Fruit fly (Drosophila melanogaster) whole organism, embryonic: ENCODE data around the gene Tsen34.

ENCODE experiments used
- Atf3 ChIP-seq: fragments of 200-800 bp; sonication (Bioruptor generic); optimal IDR thresholded peaks from 3 replicates; lab custom pipeline; 2016; ENCODE audit warnings: missing biosample characterization, missing genetic modification characterization
- Awh ChIP-seq: fragments of 200-800 bp; sonication (Bioruptor generic); IDR thresholded peaks from 2 replicates; pipeline ENCODE4, ENCODE4 v1.3.6; 2022; ENCODE audit warnings: missing biosample characterization, missing genetic modification characterization
- B-H1 ChIP-seq: fragments of 200-800 bp; sonication (Bioruptor generic); IDR thresholded peaks from 3 replicates; pipeline ENCODE4 v1.3.6; 2022; ENCODE audit warnings: missing biosample characterization, missing genetic modification characterization
- CG11093 ChIP-seq: fragments of 200-800 bp; sonication (Bioruptor generic); IDR thresholded peaks from 3 replicates; pipeline ENCODE4 v1.3.6; 2022; ENCODE audit warnings: missing biosample characterization, missing genetic modification characterization
- CG12104 ChIP-seq: fragments of 200-800 bp; sonication (Bioruptor generic); optimal IDR thresholded peaks from 3 replicates; lab custom pipeline; 2016; ENCODE audit warnings: missing biosample characterization, missing genetic modification characterization
- CG14710 ChIP-seq: fragments of 200-800 bp; sonication (Bioruptor generic); optimal IDR thresholded peaks from 3 replicates; lab custom pipeline; 2019; ENCODE audit warnings: missing biosample characterization, mild to moderate bottlenecking, missing genetic modification characterization, moderate library complexity
- CG17612 ChIP-seq: fragments of 200-800 bp; sonication (Bioruptor generic); IDR thresholded peaks from 2 replicates; pipeline ENCODE4 v1.3.6; 2022; ENCODE audit warnings: missing biosample characterization, missing genetic modification characterization
- CG2199 ChIP-seq: fragments of 200-800 bp; sonication (Bioruptor generic); IDR thresholded peaks from 3 replicates; pipeline ENCODE4 v1.3.6; 2022; ENCODE audit warnings: missing biosample characterization, missing genetic modification characterization
- CG31224 ChIP-seq: fragments of 200-800 bp; sonication (Bioruptor generic); IDR thresholded peaks from 2 replicates; pipeline ENCODE4 v1.3.6; 2022; ENCODE audit warnings: missing biosample characterization, missing genetic modification characterization
- CG33213 ChIP-seq: fragments of 200-800 bp; sonication (Bioruptor generic); optimal IDR thresholded peaks from 3 replicates; lab custom pipeline; 2016; ENCODE audit warnings: missing biosample characterization, missing genetic modification characterization
- CG34376 ChIP-seq: fragments of 200-800 bp; sonication (Bioruptor generic); optimal IDR thresholded peaks from 2 replicates; lab custom pipeline; 2018; ENCODE audit warnings: missing biosample characterization, mild to moderate bottlenecking, missing genetic modification characterization
- CG7786 ChIP-seq: fragments of 200-800 bp; sonication (Bioruptor generic); optimal IDR thresholded peaks from 2 replicates; lab custom pipeline; 2016; ENCODE audit warnings: missing biosample characterization, missing genetic modification characterization
- CG9437 ChIP-seq: fragments of 200-800 bp; sonication (Bioruptor generic); optimal IDR thresholded peaks from 2 replicates; lab custom pipeline; 2018; ENCODE audit warnings: missing biosample characterization, mild to moderate bottlenecking, missing genetic modification characterization
- CG9876 ChIP-seq: fragments of 200-800 bp; sonication (Bioruptor generic); optimal IDR thresholded peaks from 2 replicates; lab custom pipeline; 2016; ENCODE audit warnings: missing biosample characterization, missing genetic modification characterization
- CoRest ChIP-seq: fragments of 200-800 bp; sonication (Bioruptor generic); optimal IDR thresholded peaks from 3 replicates; lab custom pipeline; 2018; ENCODE audit warnings: missing biosample characterization, mild to moderate bottlenecking, missing genetic modification characterization, moderate library complexity
- Dbx ChIP-seq: fragments of 200-800 bp; sonication (Bioruptor generic); IDR thresholded peaks from 3 replicates; pipeline ENCODE4 v1.3.6; 2022; ENCODE audit warnings: missing biosample characterization, missing genetic modification characterization
- Dref ChIP-seq: fragments of 200-800 bp; sonication (Bioruptor generic); IDR thresholded peaks from 2 replicates; pipeline ENCODE4 v1.3.6; 2022; ENCODE audit warnings: missing biosample characterization, missing genetic modification characterization
- Hey ChIP-seq: fragments of 200-800 bp; sonication (Bioruptor generic); optimal IDR thresholded peaks from 3 replicates; lab custom pipeline; 2018; ENCODE audit warnings: missing biosample characterization, mild to moderate bottlenecking, missing genetic modification characterization
- HmgD ChIP-seq: fragments of 200-800 bp; sonication (Bioruptor generic); optimal IDR thresholded peaks from 3 replicates; lab custom pipeline; 2016; ENCODE audit warnings: missing biosample characterization, missing genetic modification characterization
- Hsf ChIP-seq: fragments of 200-800 bp; sonication (Bioruptor generic); optimal IDR thresholded peaks from 3 replicates; lab custom pipeline; 2016; ENCODE audit warnings: missing biosample characterization, missing genetic modification characterization
- Meics ChIP-seq: fragments of 200-800 bp; sonication (Bioruptor generic); optimal IDR thresholded peaks from 2 replicates; lab custom pipeline; 2017; ENCODE audit warnings: missing biosample characterization, mild to moderate bottlenecking, missing genetic modification characterization
- Optix ChIP-seq: fragments of 200-800 bp; sonication (Bioruptor generic); IDR thresholded peaks from 3 replicates; pipeline ENCODE4 v1.3.6; 2022; ENCODE audit warnings: missing biosample characterization, missing genetic modification characterization
- Ptx1 ChIP-seq: fragments of 200-800 bp; sonication (Bioruptor generic); IDR thresholded peaks from 2 replicates; pipeline ENCODE4 v1.3.6; 2022; ENCODE audit warnings: missing biosample characterization, missing genetic modification characterization
- Side ChIP-seq: fragments of 200-800 bp; sonication (Bioruptor generic); optimal IDR thresholded peaks from 2 replicates; lab custom pipeline; 2016; ENCODE audit warnings: missing biosample characterization, missing genetic modification characterization
- Sry-β ChIP-seq: fragments of 200-800 bp; sonication (Bioruptor generic); optimal IDR thresholded peaks from 2 replicates; lab custom pipeline; 2018; ENCODE audit warnings: missing biosample characterization, mild to moderate bottlenecking, missing genetic modification characterization, moderate library complexity
- YL-1 ChIP-seq: fragments of 200-800 bp; sonication (Bioruptor generic); optimal IDR thresholded peaks from 3 replicates; lab custom pipeline; 2017; ENCODE audit warnings: missing biosample characterization, mild to moderate bottlenecking, missing genetic modification characterization
- amos ChIP-seq: fragments of 200-800 bp; sonication (Bioruptor generic); IDR thresholded peaks from 2 replicates; pipeline ENCODE4 v1.3.6; 2022; ENCODE audit warnings: missing biosample characterization, missing genetic modification characterization; ENCODE audit not compliant: partially characterized antibody
- bowl ChIP-seq: fragments of 200-800 bp; sonication (Bioruptor generic); IDR thresholded peaks from 2 replicates; pipeline ENCODE4 v1.3.6; 2022; ENCODE audit warnings: missing biosample characterization, missing genetic modification characterization
- danr ChIP-seq: fragments of 200-800 bp; sonication (Bioruptor generic); IDR thresholded peaks from 2 replicates; pipeline ENCODE4 v1.3.6; 2022; ENCODE audit warnings: missing biosample characterization, missing genetic modification characterization
- fd64A ChIP-seq: fragments of 200-800 bp; sonication (Bioruptor generic); optimal IDR thresholded peaks from 3 replicates; lab custom pipeline; 2018; ENCODE audit warnings: missing biosample characterization, mild to moderate bottlenecking, missing genetic modification characterization
- fd96Cb ChIP-seq: fragments of 200-800 bp; sonication (Bioruptor generic); optimal IDR thresholded peaks from 2 replicates; lab custom pipeline; 2018; ENCODE audit warnings: missing biosample characterization, mild to moderate bottlenecking, missing genetic modification characterization, moderate library complexity
- gfzf ChIP-seq: fragments of 200-800 bp; sonication (Bioruptor generic); optimal IDR thresholded peaks from 2 replicates; lab custom pipeline; 2016; ENCODE audit warnings: missing biosample characterization, mild to moderate bottlenecking, missing genetic modification characterization, moderate library complexity
- gt ChIP-seq: fragments of 200-800 bp; sonication (Bioruptor generic); IDR thresholded peaks from 2 replicates; pipeline ENCODE4 v1.3.6; 2022; ENCODE audit warnings: missing biosample characterization, missing genetic modification characterization
- ken ChIP-seq: fragments of 200-800 bp; sonication (Bioruptor generic); IDR thresholded peaks from 3 replicates; pipeline ENCODE4 v1.3.6; 2022; ENCODE audit warnings: missing biosample characterization, missing genetic modification characterization
- lab ChIP-seq: fragments of 200-800 bp; sonication (Bioruptor generic); optimal IDR thresholded peaks from 3 replicates; lab custom pipeline; 2017; ENCODE audit warnings: missing biosample characterization, missing genetic modification characterization, mild to moderate bottlenecking, moderate library complexity, missing genetic modification reagents
- lmd ChIP-seq: fragments of 200-800 bp; sonication (Bioruptor generic); IDR thresholded peaks from 2 replicates; pipeline ENCODE4 v1.3.6; 2022; ENCODE audit warnings: missing biosample characterization, missing genetic modification characterization
- mam ChIP-seq: fragments of 200-800 bp; sonication (Bioruptor generic); optimal IDR thresholded peaks from 3 replicates; lab custom pipeline; 2016; ENCODE audit warnings: missing biosample characterization, missing genetic modification characterization
- nerfin-1 ChIP-seq: fragments of 200-800 bp; sonication (Bioruptor generic); optimal IDR thresholded peaks from 3 replicates; lab custom pipeline; 2019; ENCODE audit warnings: missing biosample characterization, mild to moderate bottlenecking, missing genetic modification characterization, moderate library complexity
- org-1 ChIP-seq: fragments of 200-800 bp; sonication (Bioruptor generic); optimal IDR thresholded peaks from 2 replicates; lab custom pipeline; 2017; ENCODE audit warnings: missing biosample characterization, missing genetic modification characterization
- pnt ChIP-seq: fragments of 200-800 bp; sonication (Bioruptor generic); optimal IDR thresholded peaks from 3 replicates; lab custom pipeline; 2016; ENCODE audit warnings: missing biosample characterization, missing genetic modification characterization
- psq ChIP-seq: fragments of 200-800 bp; sonication (Bioruptor generic); optimal IDR thresholded peaks from 2 replicates; lab custom pipeline; 2017; ENCODE audit warnings: missing biosample characterization, missing genetic modification characterization
- sens ChIP-seq: fragments of 200-800 bp; sonication (Bioruptor generic); peaks from one replicate; lab custom pipeline; 2016; ENCODE audit warnings: missing biosample characterization, missing genetic modification characterization
- sens-2 ChIP-seq: fragments of 200-800 bp; sonication (Bioruptor generic); IDR thresholded peaks from 2 replicates; pipeline ENCODE4 v1.3.6; 2022; ENCODE audit warnings: missing biosample characterization, missing genetic modification characterization
- slbo ChIP-seq: fragments of 200-800 bp; sonication (Bioruptor generic); IDR thresholded peaks from 2 replicates; pipeline ENCODE4 v1.3.6; 2022; ENCODE audit warnings: missing biosample characterization, missing genetic modification characterization
- slou ChIP-seq: fragments of 200-800 bp; sonication (Bioruptor generic); optimal IDR thresholded peaks from 3 replicates; lab custom pipeline; 2016; ENCODE audit warnings: missing biosample characterization, missing genetic modification characterization
- sqz ChIP-seq: fragments of 200-800 bp; sonication (Bioruptor generic); optimal IDR thresholded peaks from 3 replicates; lab custom pipeline; 2018; ENCODE audit warnings: missing biosample characterization, mild to moderate bottlenecking, missing genetic modification characterization
- tap ChIP-seq: fragments of 200-800 bp; optimal IDR thresholded peaks from 3 replicates; lab custom pipeline; 2019; ENCODE audit warnings: missing biosample characterization, mild to moderate bottlenecking, missing genetic modification characterization, moderate library complexity
- z ChIP-seq: fragments of 200-800 bp; sonication (Bioruptor generic); IDR thresholded peaks from 3 replicates; pipeline ENCODE4 v1.3.6; 2022; ENCODE audit warnings: missing biosample characterization, missing genetic modification characterization
- zen2 ChIP-seq: fragments of 200-800 bp; sonication (Bioruptor generic); IDR thresholded peaks from 3 replicates; pipeline ENCODE4 v1.3.6; 2022; ENCODE audit warnings: missing biosample characterization, missing genetic modification characterization; ENCODE audit not compliant: partially characterized antibody

The Tsen34 gene

DNA sequence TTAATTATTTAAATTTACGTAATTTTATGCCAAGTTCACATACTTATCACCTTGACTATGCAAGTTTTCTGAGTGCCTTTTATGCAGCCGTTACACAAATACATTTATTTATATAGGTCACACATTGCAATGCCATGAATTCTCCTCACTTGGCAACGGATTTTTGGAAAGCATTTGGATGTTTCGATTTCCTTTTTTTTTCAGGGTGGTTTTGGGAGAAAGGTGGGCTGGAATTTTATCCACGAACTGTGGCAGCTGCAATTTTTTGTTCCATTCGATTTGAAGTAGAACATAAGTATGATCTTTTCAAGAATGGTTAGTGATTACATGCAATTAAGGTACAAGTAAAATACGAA, 20.2 kb upstream of the Tsen34 start:
- TF ChIP-seq CoRest (tag; lab: Kevin White, UChicago) (peak; percentile 32), org-1 (GFP tag; lab: Kevin White, UChicago) (no peak), Atf3 (GFP tag; lab: Kevin White, UChicago) (no peak), nerfin-1 (tag; lab: Kevin White, UChicago) (peak; percentile 59), Meics (no peak), Ptx1 (GFP tag; lab: Robert Waterston, UW) (0 out of 2 replicates have a peak, but pooled peaks have one; percentile 4), danr (GFP tag; lab: Robert Waterston, UW) (no peak), CG12104 (GFP tag; lab: Kevin White, UChicago) (peak; percentile 43), pnt (GFP tag; lab: Kevin White, UChicago) (no peak), CG2199 (GFP tag; lab: Robert Waterston, UW) (0 out of 3 replicates have a peak, but pooled peaks have one; percentile 15), CG9437 (GFP tag; lab: Kevin White, UChicago) (peak; percentile 40), B-H1 (0 out of 3 replicates have a peak, but pooled peaks have one; percentile 6), YL-1 (no peak)

DNA sequence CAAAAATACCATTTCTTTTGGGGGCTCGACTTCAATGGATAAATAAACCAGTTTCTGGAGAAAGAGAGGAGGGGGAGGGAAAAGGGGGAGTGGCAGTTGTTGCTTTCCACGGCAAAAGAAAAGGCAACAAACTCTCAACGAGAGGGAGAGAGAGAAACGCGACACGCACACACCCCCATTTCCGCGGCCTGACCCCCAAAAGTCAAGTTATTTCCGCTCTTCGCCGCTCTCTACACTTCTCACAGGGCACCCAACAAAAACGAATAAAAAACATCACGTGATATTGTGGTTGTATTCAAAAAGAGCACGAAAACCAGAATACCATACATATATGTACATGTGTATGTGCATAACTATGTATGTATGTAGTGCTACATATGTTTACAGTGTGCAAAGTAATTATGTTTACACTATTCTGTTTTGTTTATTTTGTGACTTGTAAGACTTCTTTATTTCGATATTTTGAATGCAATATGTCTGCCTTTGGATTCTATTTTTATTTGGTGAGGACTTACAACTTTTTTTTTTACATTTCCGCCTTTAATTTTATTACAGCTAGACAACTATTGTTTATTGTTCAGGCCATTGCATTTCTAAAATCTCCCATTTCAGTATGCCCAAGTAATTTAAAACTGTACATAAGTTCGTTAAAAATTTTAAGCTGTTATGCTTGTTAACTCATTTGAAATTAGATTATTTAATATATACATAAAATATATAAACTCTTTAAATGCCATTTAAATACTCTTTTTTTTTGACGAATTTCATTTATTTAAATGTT, 19.6 kb upstream of the Tsen34 start:
- TF ChIP-seq tap (tag; lab: Kevin White, UChicago), result no peak
- TF ChIP-seq Awh (GFP tag; lab: Robert Waterston, UW), result peak; percentile 13; the same call in 1 of the 2 replicates
- peak; percentile 37; the same call in 1 of the 3 replicates for TF ChIP-seq Dbx (GFP tag; lab: Robert Waterston, UW)
- TF ChIP-seq CG9876 (GFP tag; lab: Kevin White, UChicago), result peak; percentile 80
- TF ChIP-seq psq (GFP tag; lab: Kevin White, UChicago), result no peak
- TF ChIP-seq lab (GFP tag; lab: Kevin White, UChicago), result peak; percentile 64
- peak; percentile 9; the same call in 1 of the 2 replicates for TF ChIP-seq amos (GFP tag; lab: Robert Waterston, UW)
- no peak for TF ChIP-seq CG7786 (GFP tag; lab: Kevin White, UChicago)
- TF ChIP-seq Dref (GFP tag; lab: Robert Waterston, UW), result no peak
- peak; percentile 85 for TF ChIP-seq CG34376 (GFP tag; lab: Kevin White, UChicago)
- TF ChIP-seq ken, result peak; percentile 52; the same call in 1 of the 3 replicates
- peak; percentile 47; the same call in 1 of the 3 replicates for TF ChIP-seq z (GFP tag; lab: Robert Waterston, UW)
- peak; percentile 58 for TF ChIP-seq Hsf
- no peak for TF ChIP-seq CG17612 (GFP tag; lab: Robert Waterston, UW)
- TF ChIP-seq bowl, result no peak
- TF ChIP-seq CG33213 (GFP tag; lab: Kevin White, UChicago), result no peak
- peak; percentile 22 for TF ChIP-seq pnt (GFP tag; lab: Kevin White, UChicago)
- peak; percentile 46; the same call in 1 of the 2 replicates for TF ChIP-seq lmd
- no peak for TF ChIP-seq CG31224 (GFP tag; lab: Robert Waterston, UW)
- no peak for TF ChIP-seq gt (GFP tag; lab: Robert Waterston, UW)
- TF ChIP-seq slbo (GFP tag; lab: Robert Waterston, UW), result peak; percentile 56
- TF ChIP-seq gfzf (GFP tag; lab: Kevin White, UChicago), result no peak
- TF ChIP-seq fd64A (GFP tag; lab: Kevin White, UChicago), result peak; percentile 74
- TF ChIP-seq sens, result peak; percentile 95
- no peak; the same call in 2 of the 3 replicates for TF ChIP-seq zen2 (GFP tag; lab: Robert Waterston, UW)
- TF ChIP-seq sens-2 (GFP tag; lab: Robert Waterston, UW), result no peak
- peak; percentile 23 for TF ChIP-seq slou (GFP tag; lab: Kevin White, UChicago)
- TF ChIP-seq sqz (GFP tag; lab: Kevin White, UChicago), result peak; percentile 85
- TF ChIP-seq HmgD, result no peak
- TF ChIP-seq CG14710 (tag; lab: Kevin White, UChicago), result peak; percentile 76
- TF ChIP-seq mam (GFP tag; lab: Kevin White, UChicago), result peak; percentile 51
- TF ChIP-seq Optix (GFP tag; lab: Robert Waterston, UW), result no peak
- peak; percentile 86 for TF ChIP-seq Side (GFP tag; lab: Kevin White, UChicago)
- TF ChIP-seq Hey (tag; lab: Kevin White, UChicago), result peak; percentile 44
- 0 out of 3 replicates have a peak, but pooled peaks have one; percentile 29 for TF ChIP-seq CG11093 (GFP tag; lab: Robert Waterston, UW)
- peak; percentile 23 for TF ChIP-seq Sry-β (GFP tag; lab: Kevin White, UChicago)
- peak; percentile 81 for TF ChIP-seq fd96Cb (tag; lab: Kevin White, UChicago)
